Worm (Caenorhabditis elegans) whole organism, late embryonic: ENCODE data around the gene mspn-1.

ENCODE experiments used
- F13H6.1 ChIP-seq: sonication (generic microtip); optimal IDR thresholded peaks from 2 replicates; lab custom pipeline; 2016; ENCODE audit warnings: missing genetic modification characterization, missing compliant biosample characterization
- T23F11.4 ChIP-seq: fragments of 200-800 bp; sonication (Bioruptor generic); optimal IDR thresholded peaks from 2 replicates; lab custom pipeline; 2018; ENCODE audit warnings: mild to moderate bottlenecking, missing genetic modification characterization, missing compliant biosample characterization
- ama-1 ChIP-seq: fragments of 150-350 bp; optimal IDR thresholded peaks from 2 replicates; lab custom pipeline; 2014
- ceh-18 ChIP-seq: sonication (generic microtip); optimal IDR thresholded peaks from 2 replicates; lab custom pipeline; 2016; ENCODE audit warnings: missing genetic modification characterization, missing compliant biosample characterization
- ceh-2 ChIP-seq: sonication (generic microtip); optimal IDR thresholded peaks from 2 replicates; lab custom pipeline; 2016; ENCODE audit warnings: missing genotype, missing genetic modification characterization, missing compliant biosample characterization
- ceh-22 ChIP-seq: sonication (generic microtip); optimal IDR thresholded peaks from 2 replicates; lab custom pipeline; 2017; ENCODE audit warnings: missing biosample characterization, missing genetic modification characterization
- ceh-31 ChIP-seq: sonication (generic microtip); optimal IDR thresholded peaks from 2 replicates; lab custom pipeline; 2016; ENCODE audit warnings: missing genetic modification characterization, missing compliant biosample characterization
- ceh-45 ChIP-seq: fragments of 200-800 bp; sonication (Bioruptor generic); IDR thresholded peaks from 2 replicates; pipeline ENCODE4 v1.3.6; 2022; ENCODE audit warnings: missing genetic modification reagents, missing genetic modification characterization, missing compliant biosample characterization
- fax-1 ChIP-seq: sonication (generic microtip); optimal IDR thresholded peaks from 2 replicates; lab custom pipeline; 2016; ENCODE audit warnings: missing genotype, missing genetic modification characterization, missing compliant biosample characterization
- hlh-30 ChIP-seq: sonication (generic microtip); optimal IDR thresholded peaks from 2 replicates; lab custom pipeline; 2017; ENCODE audit warnings: antibody characterized with exemption, missing genetic modification characterization, missing compliant biosample characterization; ENCODE audit not compliant: insufficient read depth
- hlh-6 ChIP-seq: sonication (generic microtip); optimal IDR thresholded peaks from 2 replicates; lab custom pipeline; 2016; ENCODE audit warnings: missing genotype, missing genetic modification characterization, missing compliant biosample characterization
- hlh-8 ChIP-seq: sonication (generic microtip); optimal IDR thresholded peaks from 2 replicates; lab custom pipeline; 2016; ENCODE audit warnings: missing genotype, missing genetic modification characterization, missing compliant biosample characterization
- nfya-1 ChIP-seq: sonication (generic microtip); optimal IDR thresholded peaks from 2 replicates; lab custom pipeline; 2017; ENCODE audit warnings: missing genetic modification characterization, mild to moderate bottlenecking, missing compliant biosample characterization, antibody characterized with exemption, moderate library complexity
- nhr-11 ChIP-seq: fragments of 150-350 bp; optimal IDR thresholded peaks from 2 replicates; lab custom pipeline; 2014; ENCODE audit warnings: missing biosample characterization, missing genetic modification characterization
- pros-1 ChIP-seq: fragments of 150-350 bp; optimal IDR thresholded peaks from 2 replicates; lab custom pipeline; 2014; ENCODE audit warnings: missing biosample characterization, missing genetic modification reagents, missing genetic modification characterization
- ref-2 ChIP-seq: sonication (generic microtip); optimal IDR thresholded peaks from 2 replicates; lab custom pipeline; 2016; ENCODE audit warnings: missing genetic modification characterization, missing compliant biosample characterization
- rnt-1 ChIP-seq: sonication (generic microtip); optimal IDR thresholded peaks from 2 replicates; lab custom pipeline; 2016; ENCODE audit warnings: missing genetic modification characterization, missing compliant biosample characterization
- syd-9 ChIP-seq: sonication (generic microtip); optimal IDR thresholded peaks from 2 replicates; lab custom pipeline; 2016; ENCODE audit warnings: mild to moderate bottlenecking, missing genetic modification characterization, moderate library complexity, missing compliant biosample characterization
- tbx-2 ChIP-seq: sonication (generic microtip); optimal IDR thresholded peaks from 2 replicates; lab custom pipeline; 2016; ENCODE audit warnings: missing genetic modification characterization, missing compliant biosample characterization
- unc-42 ChIP-seq: sonication (generic microtip); optimal IDR thresholded peaks from 2 replicates; lab custom pipeline; 2016; ENCODE audit warnings: missing genotype, missing genetic modification characterization, missing compliant biosample characterization
- zip-5 ChIP-seq: sonication (generic microtip); optimal IDR thresholded peaks from 2 replicates; lab custom pipeline; 2016; ENCODE audit warnings: missing genetic modification characterization, missing compliant biosample characterization

The mspn-1 gene

ce11 chrIV:10222122-10222589, 44.4 kb downstream of the mspn-1 start, which contains the start of gene C24F3.2:
Gene C24F3.2 (plus strand): TSS chrIV:10222539.
- peak; percentile 75 for TF ChIP-seq unc-42 (tag; lab: Kevin White, UChicago)
- no peak for TF ChIP-seq fax-1 (tag; lab: Kevin White, UChicago)
- peak; percentile 64 for TF ChIP-seq ceh-31 (tag; lab: Kevin White, UChicago)
- peak; percentile 68 for TF ChIP-seq ref-2 (tag; lab: Kevin White, UChicago)
- TF ChIP-seq ceh-2 (tag; lab: Kevin White, UChicago), result peak; percentile 26
- peak; percentile 21 for TF ChIP-seq rnt-1 (tag; lab: Kevin White, UChicago)
- TF ChIP-seq nhr-11, result no peak
- peak; percentile 17 for TF ChIP-seq nfya-1
- peak; percentile 29 for TF ChIP-seq ceh-18 (tag; lab: Kevin White, UChicago)
- no peak for TF ChIP-seq ceh-45 (GFP tag; lab: Robert Waterston, UW)
- TF ChIP-seq zip-5 (tag; lab: Kevin White, UChicago), result peak; percentile 5
- peak; percentile 6 for TF ChIP-seq syd-9 (tag; lab: Kevin White, UChicago)
- peak; percentile 30 for TF ChIP-seq tbx-2 (tag; lab: Kevin White, UChicago)

- TF ChIP-seq pros-1 (tag; lab: Kevin White, UChicago), result no peak
- TF ChIP-seq T23F11.4 (GFP tag; lab: Kevin White, UChicago), result no peak
- no peak for TF ChIP-seq F13H6.1 (tag; lab: Kevin White, UChicago)
- TF ChIP-seq hlh-30, result no peak
Measured at ce11 chrIV:10223723-10224122, 46.0 kb downstream of the mspn-1 start, which contains the start of gene nas-12. Gene nas-12 (plus strand): TSS chrIV:10224023.

- TF ChIP-seq ama-1 (lab: Kevin White, UChicago), result no peak
- TF ChIP-seq hlh-8 (tag; lab: Kevin White, UChicago), result no peak
- TF ChIP-seq rnt-1 (tag; lab: Kevin White, UChicago), result no peak
- no peak for TF ChIP-seq ceh-22 (tag; lab: Kevin White, UChicago)
- TF ChIP-seq hlh-6 (tag; lab: Kevin White, UChicago), result no peak
- TF ChIP-seq T23F11.4 (GFP tag; lab: Kevin White, UChicago), result no peak
- TF ChIP-seq, all 69 proteins: peak for 0
Measured at ce11 chrIV:10227534-10227933, 49.8 kb downstream of the mspn-1 start, which contains the start of gene F01G10.6. Gene F01G10.6 (minus strand): TSS chrIV:10227634.
